Worm (Caenorhabditis elegans) whole organism, young adult: ENCODE results near the gene mdmh-35.

Experiments
- efl-1 ChIP-seq: fragments of 150-350 bp; optimal IDR thresholded peaks from 2 replicates; lab custom pipeline; 2014; ENCODE audit warnings: missing biosample characterization, missing genetic modification reagents, missing genetic modification characterization
- unc-62 ChIP-seq: fragments of 150-350 bp; optimal IDR thresholded peaks from 2 replicates; lab custom pipeline; 2014; ENCODE audit warnings: missing biosample characterization, missing genetic modification reagents, missing genetic modification characterization

ce11 chrII:7891869-7892615 lies 36.5 kb upstream of the mdmh-35 start:
- no peak for TF ChIP-seq unc-62
- TF ChIP-seq efl-1 (GFP tag; lab: Kevin White, UChicago), result no peak
